Fruit fly (Drosophila melanogaster) whole organism, embryonic: ENCODE measurements around the gene CG4424.
A peak's percentile ranks its signal among the peaks of the same experiment; 100 is the strongest.

Source experiments
- Abd-B ChIP-seq: fragments of 200-800 bp; sonication (Bioruptor generic); optimal IDR thresholded peaks from 2 replicates; lab custom pipeline; 2018; ENCODE audit warnings: missing biosample characterization, mild to moderate bottlenecking, missing genetic modification characterization, moderate library complexity
- Blimp-1 ChIP-seq: fragments of 200-800 bp; sonication (Bioruptor generic); optimal IDR thresholded peaks from 3 replicates; lab custom pipeline; 2018; ENCODE audit warnings: missing biosample characterization, missing genetic modification characterization, mild to moderate bottlenecking, moderate library complexity, missing genetic modification reagents
- CG10979 ChIP-seq: fragments of 200-800 bp; sonication (Bioruptor generic); optimal IDR thresholded peaks from 2 replicates; lab custom pipeline; 2018; ENCODE audit warnings: missing biosample characterization, mild to moderate bottlenecking, missing genetic modification characterization, moderate library complexity
- CG11093 ChIP-seq: fragments of 200-800 bp; sonication (Bioruptor generic); IDR thresholded peaks from 3 replicates; pipeline ENCODE4 v1.3.6; 2022; ENCODE audit warnings: missing biosample characterization, missing genetic modification characterization
- CG11504 ChIP-seq: fragments of 200-800 bp; sonication (Bioruptor generic); optimal IDR thresholded peaks from 3 replicates; lab custom pipeline; 2019; ENCODE audit warnings: missing biosample characterization, mild to moderate bottlenecking, missing genetic modification characterization, moderate library complexity
- CG12744 ChIP-seq: fragments of 200-800 bp; sonication (Bioruptor generic); optimal IDR thresholded peaks from 2 replicates; lab custom pipeline; 2016; ENCODE audit warnings: missing biosample characterization, missing genetic modification characterization
- CG13424 ChIP-seq: fragments of 200-800 bp; sonication (Bioruptor generic); optimal IDR thresholded peaks from 2 replicates; lab custom pipeline; 2019; ENCODE audit warnings: missing biosample characterization, mild to moderate bottlenecking, missing genetic modification characterization, moderate library complexity
- CG15601 ChIP-seq: fragments of 200-800 bp; sonication (Bioruptor generic); optimal IDR thresholded peaks from 3 replicates; lab custom pipeline; 2019; ENCODE audit warnings: missing biosample characterization, mild to moderate bottlenecking, missing genetic modification characterization, moderate library complexity
- CG17361 ChIP-seq: fragments of 200-800 bp; sonication (Bioruptor generic); IDR thresholded peaks from 3 replicates; pipeline ENCODE4 v1.3.6; 2022; ENCODE audit warnings: missing biosample characterization, missing genetic modification characterization
- CG17385 ChIP-seq: fragments of 200-800 bp; sonication (Bioruptor generic); optimal IDR thresholded peaks from 3 replicates; lab custom pipeline; 2018; ENCODE audit warnings: missing biosample characterization, mild to moderate bottlenecking, missing genetic modification characterization
- CG18011 ChIP-seq: fragments of 200-800 bp; sonication (Bioruptor generic); optimal IDR thresholded peaks from 2 replicates; lab custom pipeline; 2017; ENCODE audit warnings: missing biosample characterization, missing genetic modification characterization, mild to moderate bottlenecking, moderate library complexity, missing genotype
- CG18262 ChIP-seq: fragments of 200-800 bp; optimal IDR thresholded peaks from 3 replicates; lab custom pipeline; 2019; ENCODE audit warnings: missing biosample characterization, mild to moderate bottlenecking, missing genetic modification characterization, moderate library complexity
- CG2678 ChIP-seq: fragments of 200-800 bp; sonication (Bioruptor generic); optimal IDR thresholded peaks from 3 replicates; lab custom pipeline; 2019; ENCODE audit warnings: missing biosample characterization, mild to moderate bottlenecking, missing genetic modification characterization, moderate library complexity
- CG30403 ChIP-seq: fragments of 200-800 bp; sonication (Bioruptor generic); optimal IDR thresholded peaks from 3 replicates; lab custom pipeline; 2016; ENCODE audit warnings: missing biosample characterization, missing genetic modification characterization
- CG31441 ChIP-seq: fragments of 200-800 bp; sonication (Bioruptor generic); IDR thresholded peaks from 2 replicates; pipeline ENCODE4 v1.3.6; 2022; ENCODE audit warnings: missing biosample characterization, missing genetic modification characterization
- CG3847 ChIP-seq: fragments of 200-800 bp; sonication (Bioruptor generic); IDR thresholded peaks from 2 replicates; pipeline ENCODE4 v1.3.6; 2022; ENCODE audit warnings: missing biosample characterization, missing genetic modification characterization
- CG6689 ChIP-seq: fragments of 200-800 bp; sonication (Bioruptor generic); IDR thresholded peaks from 2 replicates; pipeline ENCODE4 v1.3.6; 2022; ENCODE audit warnings: missing biosample characterization, missing genetic modification characterization
- CG6765 ChIP-seq: fragments of 200-800 bp; sonication (Bioruptor generic); optimal IDR thresholded peaks from 3 replicates; lab custom pipeline; 2017; ENCODE audit warnings: missing biosample characterization, mild to moderate bottlenecking, missing genetic modification characterization
- CG9437 ChIP-seq: fragments of 200-800 bp; sonication (Bioruptor generic); optimal IDR thresholded peaks from 2 replicates; lab custom pipeline; 2018; ENCODE audit warnings: missing biosample characterization, mild to moderate bottlenecking, missing genetic modification characterization
- CG9797 ChIP-seq: fragments of 200-800 bp; sonication (Bioruptor generic); optimal IDR thresholded peaks from 3 replicates; lab custom pipeline; 2018; ENCODE audit warnings: missing biosample characterization, mild to moderate bottlenecking, missing genetic modification characterization
- CoRest ChIP-seq: fragments of 200-800 bp; sonication (Bioruptor generic); optimal IDR thresholded peaks from 3 replicates; lab custom pipeline; 2018; ENCODE audit warnings: missing biosample characterization, mild to moderate bottlenecking, missing genetic modification characterization, moderate library complexity
- D19A ChIP-seq: fragments of 200-800 bp; optimal IDR thresholded peaks from 3 replicates; lab custom pipeline; 2019; ENCODE audit warnings: missing biosample characterization, mild to moderate bottlenecking, missing genetic modification characterization, moderate library complexity
- Dp ChIP-seq: fragments of 200-800 bp; sonication (Bioruptor generic); optimal IDR thresholded peaks from 2 replicates; lab custom pipeline; 2018; ENCODE audit warnings: missing biosample characterization, mild to moderate bottlenecking, missing genetic modification characterization, moderate library complexity
- Ets65A ChIP-seq: fragments of 200-800 bp; sonication (Bioruptor generic); peaks from one replicate; lab custom pipeline; 2016; ENCODE audit warnings: missing biosample characterization, missing genetic modification characterization
- HHEX ChIP-seq: fragments of 200-800 bp; sonication (Bioruptor generic); optimal IDR thresholded peaks from 3 replicates; lab custom pipeline; 2017; ENCODE audit warnings: missing biosample characterization, mild to moderate bottlenecking, missing genetic modification characterization, missing genetic modification reagents
- Hr51 ChIP-seq, 2 experiments: fragments of 200-800 bp; sonication (Bioruptor generic); optimal IDR thresholded peaks; 2 replicates in 1 of 2; 3 replicates in 1 of 2; lab custom pipeline; 2016 to 2018; ENCODE audit warnings: missing biosample characterization in 2 of 2, missing genetic modification characterization in 2 of 2, mild to moderate bottlenecking in 1 of 2, moderate library complexity in 1 of 2
- Med ChIP-seq: fragments of 200-800 bp; sonication (Bioruptor generic); peaks from one replicate; lab custom pipeline; 2016; ENCODE audit warnings: missing biosample characterization, missing genetic modification characterization, mild to moderate bottlenecking, inconsistent platforms, moderate library complexity
- Oaz ChIP-seq: fragments of 200-800 bp; sonication (Bioruptor generic); IDR thresholded peaks from 2 replicates; pipeline ENCODE4 v1.3.6; 2022; ENCODE audit warnings: missing biosample characterization, missing genetic modification characterization
- Pdp1 ChIP-seq, 2 experiments: fragments of 200-800 bp; sonication (Bioruptor generic); optimal IDR thresholded peaks; 3 replicates each; lab custom pipeline; 2016; ENCODE audit warnings: missing biosample characterization in 2 of 2, missing genetic modification characterization in 2 of 2, mild to moderate bottlenecking in 1 of 2, moderate library complexity in 1 of 2
- Ptx1 ChIP-seq: fragments of 200-800 bp; sonication (Bioruptor generic); IDR thresholded peaks from 2 replicates; pipeline ENCODE4 v1.3.6; 2022; ENCODE audit warnings: missing biosample characterization, missing genetic modification characterization
- Sox100B ChIP-seq: fragments of 200-800 bp; sonication (Bioruptor generic); optimal IDR thresholded peaks from 3 replicates; lab custom pipeline; 2018; ENCODE audit warnings: missing biosample characterization, mild to moderate bottlenecking, missing genetic modification characterization
- Sox102F ChIP-seq: fragments of 200-800 bp; sonication (Bioruptor generic); optimal IDR thresholded peaks from 2 replicates; lab custom pipeline; 2018; ENCODE audit warnings: missing biosample characterization, mild to moderate bottlenecking, missing genetic modification characterization, moderate library complexity
- bcd ChIP-seq: fragments of 200-800 bp; sonication (Bioruptor generic); optimal IDR thresholded peaks from 2 replicates; lab custom pipeline; 2017; ENCODE audit warnings: missing biosample characterization, mild to moderate bottlenecking, missing genetic modification characterization
- dysf ChIP-seq: fragments of 200-800 bp; sonication (Bioruptor generic); IDR thresholded peaks from 3 replicates; pipeline ENCODE4 v1.3.6; 2022; ENCODE audit warnings: missing biosample characterization, missing genetic modification characterization
- eve ChIP-seq, 2 experiments: fragments of >200 bp; optimal IDR thresholded peaks; 2 replicates each; lab custom pipeline; 2017; ENCODE audit warnings: missing biosample characterization in 2 of 2, missing genetic modification characterization in 2 of 2
- grau ChIP-seq: fragments of 200-800 bp; optimal IDR thresholded peaks from 3 replicates; lab custom pipeline; 2019; ENCODE audit warnings: missing biosample characterization, mild to moderate bottlenecking, missing genetic modification characterization, moderate library complexity
- ham ChIP-seq: fragments of 200-800 bp; sonication (Bioruptor generic); IDR thresholded peaks from 2 replicates; pipeline ENCODE4 v1.3.6; 2022; ENCODE audit warnings: missing biosample characterization, missing genetic modification characterization
- hb ChIP-seq: fragments of 200-800 bp; sonication (Bioruptor generic); IDR thresholded peaks from 3 replicates; pipeline ENCODE4 v1.3.6; 2022; ENCODE audit warnings: missing biosample characterization, missing genetic modification characterization; ENCODE audit not compliant: partially characterized antibody
- nmo ChIP-seq: fragments of 200-800 bp; sonication (Bioruptor generic); optimal IDR thresholded peaks from 2 replicates; lab custom pipeline; 2018; ENCODE audit warnings: missing biosample characterization, mild to moderate bottlenecking, missing genetic modification characterization, moderate library complexity
- phol ChIP-seq: fragments of 200-800 bp; sonication (Bioruptor generic); optimal IDR thresholded peaks from 3 replicates; lab custom pipeline; 2018; ENCODE audit warnings: missing biosample characterization, mild to moderate bottlenecking, missing genetic modification characterization, moderate library complexity
- prd ChIP-seq, 3 experiments: fragments of >200 bp in 2 of 3; fragments of 200-800 bp in 1 of 3; sonication (Bioruptor generic) in 1 of 3; optimal IDR thresholded peaks in 2 of 3; IDR thresholded peaks in 1 of 3; 2 replicates in 2 of 3; 3 replicates in 1 of 3; pipeline versions ENCODE4 v1.3.6 to Lab custom; 2017 to 2022; ENCODE audit warnings: missing biosample characterization in 1 of 3, missing genetic modification characterization in 1 of 3
- pros ChIP-seq: fragments of 200-800 bp; sonication (Bioruptor generic); optimal IDR thresholded peaks from 3 replicates; lab custom pipeline; 2019; ENCODE audit warnings: missing biosample characterization, mild to moderate bottlenecking, missing genetic modification characterization, moderate library complexity
- row ChIP-seq: fragments of 200-800 bp; sonication (Bioruptor generic); IDR thresholded peaks from 3 replicates; pipeline ENCODE4 v1.3.6; 2022; ENCODE audit warnings: missing biosample characterization, missing genetic modification characterization
- salm ChIP-seq: fragments of 200-800 bp; sonication (Bioruptor generic); optimal IDR thresholded peaks from 2 replicates; lab custom pipeline; 2018; ENCODE audit warnings: missing biosample characterization, mild to moderate bottlenecking, missing genetic modification characterization
- sens ChIP-seq: fragments of 200-800 bp; sonication (Bioruptor generic); peaks from one replicate; lab custom pipeline; 2016; ENCODE audit warnings: missing biosample characterization, missing genetic modification characterization
- ssp ChIP-seq: fragments of 200-800 bp; sonication (Bioruptor generic); IDR thresholded peaks from 2 replicates; pipeline ENCODE4 v1.3.6; 2022; ENCODE audit warnings: missing biosample characterization, missing genetic modification characterization
- wdn ChIP-seq: fragments of 200-800 bp; sonication (Bioruptor generic); IDR thresholded peaks from 2 replicates; pipeline ENCODE4 v1.3.6; 2022; ENCODE audit warnings: missing biosample characterization, missing genetic modification characterization
- wek ChIP-seq: fragments of 200-800 bp; sonication (Bioruptor generic); optimal IDR thresholded peaks from 3 replicates; lab custom pipeline; 2018; ENCODE audit warnings: missing biosample characterization, mild to moderate bottlenecking, missing genetic modification characterization, moderate library complexity
- zf30C ChIP-seq: fragments of 200-800 bp; sonication (Bioruptor generic); optimal IDR thresholded peaks from 3 replicates; lab custom pipeline; 2018; ENCODE audit warnings: missing biosample characterization, mild to moderate bottlenecking, missing genetic modification characterization

CG4424 gene

dm6 chr3R:20001595-20001997, 26.2 kb downstream of the CG4424 start:
- TF ChIP-seq nmo (GFP tag; lab: Kevin White, UChicago) (peak; percentile 18), wek (GFP tag; lab: Kevin White, UChicago) (no peak), sens (GFP tag; lab: Kevin White, UChicago) (peak; percentile 66), CG15601 (tag; lab: Kevin White, UChicago) (no peak), CG31441 (peak; percentile 38; the same call in 1 of the 2 replicates), CG17385 (GFP tag; lab: Kevin White, UChicago) (no peak), Sox100B (GFP tag; lab: Kevin White, UChicago) (peak; percentile 56), CG13424 (tag; lab: Kevin White, UChicago) (peak; percentile 12), Oaz (GFP tag; lab: Robert Waterston, UW) (no peak), row (GFP tag; lab: Robert Waterston, UW) (peak; percentile 57; the same call in 2 of the 3 replicates), CG18011 (GFP tag; lab: Kevin White, UChicago) (no peak), Sox102F (GFP tag; lab: Kevin White, UChicago) (peak; percentile 24), zf30C (GFP tag; lab: Kevin White, UChicago) (no peak), prd (optimal IDR thresholded peaks at IDR 0.05; lab: Kevin White, UChicago) (no peak), prd (GFP tag; IDR thresholded peaks at IDR 0.05; lab: Robert Waterston, UW) (peak; percentile 15; the same call in 1 of the 3 replicates), Hr51 (GFP tag; optimal IDR thresholded peaks at IDR 0.05; lab: Kevin White, UChicago) (peak in 1 of 2 experiments; percentile 33), CG3847 (GFP tag; lab: Robert Waterston, UW) (no peak), grau (tag; lab: Kevin White, UChicago) (peak; percentile 9), CG10979 (tag; lab: Kevin White, UChicago) (peak; percentile 30), hb (GFP tag; lab: Robert Waterston, UW) (no peak), Med (peak; percentile 73), CG9797 (GFP tag; lab: Kevin White, UChicago) (no peak), ham (GFP tag; lab: Robert Waterston, UW) (no peak), CG6689 (GFP tag; lab: Robert Waterston, UW) (0 out of 2 replicates have a peak, but pooled peaks have one; percentile 9), ssp (GFP tag; lab: Robert Waterston, UW) (no peak), CoRest (tag; lab: Kevin White, UChicago) (peak; percentile 50), CG11504 (tag; lab: Kevin White, UChicago) (peak; percentile 45), Abd-B (GFP tag; lab: Kevin White, UChicago) (peak; percentile 35), bcd (GFP tag; lab: Kevin White, UChicago) (peak; percentile 21), phol (peak; percentile 26), CG11093 (GFP tag; lab: Robert Waterston, UW) (no peak), D19A (peak; percentile 89), HHEX (GFP tag; lab: Kevin White, UChicago) (no peak), CG6765 (GFP tag; lab: Kevin White, UChicago) (no peak), eve (GFP tag; optimal IDR thresholded peaks at IDR 0.05; lab: Kevin White, UChicago) (peak in 1 of 2 experiments; percentile 32), dysf (GFP tag; lab: Robert Waterston, UW) (0 out of 3 replicates have a peak, but pooled peaks have one; percentile 21), Ptx1 (GFP tag; lab: Robert Waterston, UW) (peak; percentile 32; the same call in 1 of the 2 replicates), Ets65A (peak; percentile 91), CG17361 (GFP tag; lab: Robert Waterston, UW) (peak; percentile 57; the same call in 2 of the 3 replicates), CG12744 (GFP tag; lab: Kevin White, UChicago) (no peak), wdn (GFP tag; lab: Robert Waterston, UW) (no peak), CG2678 (tag; lab: Kevin White, UChicago) (peak; percentile 20), pros (no peak), Dp (GFP tag; lab: Kevin White, UChicago) (no peak), salm (tag; lab: Kevin White, UChicago) (no peak), CG18262 (tag; lab: Kevin White, UChicago) (peak; percentile 45), CG30403 (peak; percentile 18), Blimp-1 (GFP tag; lab: Kevin White, UChicago) (no peak), Pdp1 (GFP tag; optimal IDR thresholded peaks at IDR 0.05; lab: Kevin White, UChicago) (peak in 1 of 2 experiments; percentile 8), CG9437 (GFP tag; lab: Kevin White, UChicago) (peak; percentile 15)
